Fruit fly (Drosophila melanogaster) whole organism, embryonic: ENCODE measurements around the gene CG5810.

Experiments
- CG12219 ChIP-seq: fragments of 200-800 bp; sonication (Bioruptor generic); optimal IDR thresholded peaks from 3 replicates; lab custom pipeline; 2018; ENCODE audit warnings: missing biosample characterization, mild to moderate bottlenecking, missing genetic modification characterization
- CG14965 ChIP-seq: fragments of 200-800 bp; sonication (Bioruptor generic); optimal IDR thresholded peaks from 2 replicates; lab custom pipeline; 2016; ENCODE audit warnings: missing biosample characterization, missing genetic modification characterization, borderline replicate concordance
- CG15479 ChIP-seq: fragments of 200-800 bp; sonication (Bioruptor generic); optimal IDR thresholded peaks from 3 replicates; lab custom pipeline; 2019; ENCODE audit warnings: missing biosample characterization, mild to moderate bottlenecking, missing genetic modification characterization, moderate library complexity
- CG17361 ChIP-seq: fragments of 200-800 bp; sonication (Bioruptor generic); IDR thresholded peaks from 3 replicates; pipeline ENCODE4 v1.3.6; 2022; ENCODE audit warnings: missing biosample characterization, missing genetic modification characterization
- CG18599 ChIP-seq: fragments of 200-800 bp; sonication (Bioruptor generic); optimal IDR thresholded peaks from 3 replicates; lab custom pipeline; 2017; ENCODE audit warnings: missing biosample characterization, missing genetic modification characterization, mild to moderate bottlenecking, moderate library complexity, missing genetic modification reagents
- CG2202 ChIP-seq: fragments of 200-800 bp; sonication (Bioruptor generic); optimal IDR thresholded peaks from 2 replicates; lab custom pipeline; 2018; ENCODE audit warnings: missing biosample characterization, mild to moderate bottlenecking, missing genetic modification characterization
- CG2678 ChIP-seq: fragments of 200-800 bp; sonication (Bioruptor generic); optimal IDR thresholded peaks from 3 replicates; lab custom pipeline; 2019; ENCODE audit warnings: missing biosample characterization, mild to moderate bottlenecking, missing genetic modification characterization, moderate library complexity
- CG33213 ChIP-seq: fragments of 200-800 bp; sonication (Bioruptor generic); optimal IDR thresholded peaks from 3 replicates; lab custom pipeline; 2016; ENCODE audit warnings: missing biosample characterization, missing genetic modification characterization
- CG3407 ChIP-seq: fragments of 200-800 bp; sonication (Bioruptor generic); optimal IDR thresholded peaks from 2 replicates; lab custom pipeline; 2018; ENCODE audit warnings: missing biosample characterization, mild to moderate bottlenecking, missing genetic modification characterization
- CG3726 ChIP-seq: fragments of 200-800 bp; sonication (Bioruptor generic); IDR thresholded peaks from 3 replicates; pipeline ENCODE4, ENCODE4 v1.3.6; 2022; ENCODE audit warnings: missing biosample characterization, missing genetic modification characterization
- CG5953 ChIP-seq: fragments of 200-800 bp; sonication (Bioruptor generic); IDR thresholded peaks from 2 replicates; pipeline ENCODE4 v1.3.6; 2022; ENCODE audit warnings: missing biosample characterization, missing genetic modification characterization
- CG8290 ChIP-seq, 3 experiments: fragments of 200-800 bp; sonication (Bioruptor generic); optimal IDR thresholded peaks; 2 replicates each; lab custom pipeline; 2016 to 2019; ENCODE audit warnings: missing biosample characterization in 3 of 3, missing genetic modification characterization in 3 of 3, mild to moderate bottlenecking in 2 of 3, moderate library complexity in 1 of 3
- CG9876 ChIP-seq: fragments of 200-800 bp; sonication (Bioruptor generic); optimal IDR thresholded peaks from 2 replicates; lab custom pipeline; 2016; ENCODE audit warnings: missing biosample characterization, missing genetic modification characterization
- CTCF ChIP-seq: fragments of 200-800 bp; sonication (Bioruptor generic); optimal IDR thresholded peaks from 2 replicates; lab custom pipeline; 2017; ENCODE audit warnings: missing biosample characterization, mild to moderate bottlenecking, missing genetic modification characterization, moderate library complexity
- D ChIP-seq, 2 experiments: fragments of 200-800 bp in 1 of 2; fragments of >200 bp in 1 of 2; sonication (Bioruptor generic) in 1 of 2; optimal IDR thresholded peaks; 2 replicates in 1 of 2; 3 replicates in 1 of 2; lab custom pipeline; 2017; ENCODE audit warnings: mild to moderate bottlenecking in 1 of 2, missing biosample characterization in 1 of 2, missing genetic modification characterization in 1 of 2, missing genetic modification reagents in 1 of 2
- Dip3 ChIP-seq: fragments of 200-800 bp; sonication (Bioruptor generic); optimal IDR thresholded peaks from 3 replicates; lab custom pipeline; 2016; ENCODE audit warnings: missing biosample characterization, missing genetic modification characterization
- Lim3 ChIP-seq: fragments of 200-800 bp; sonication (Bioruptor generic); IDR thresholded peaks from 2 replicates; pipeline ENCODE4 v1.3.6; 2022; ENCODE audit warnings: missing biosample characterization, missing genetic modification characterization
- Max ChIP-seq: fragments of 200-800 bp; sonication (Bioruptor generic); optimal IDR thresholded peaks from 2 replicates; lab custom pipeline; 2016; ENCODE audit warnings: missing biosample characterization, mild to moderate bottlenecking, missing genetic modification characterization
- Oaz ChIP-seq: fragments of 200-800 bp; sonication (Bioruptor generic); IDR thresholded peaks from 2 replicates; pipeline ENCODE4 v1.3.6; 2022; ENCODE audit warnings: missing biosample characterization, missing genetic modification characterization
- Stat92E ChIP-seq, 3 experiments: fragments of >200 bp in 2 of 3; fragments of 200-800 bp in 1 of 3; sonication (Bioruptor generic) in 1 of 3; optimal IDR thresholded peaks; 2 replicates each; lab custom pipeline; 2017 to 2019; ENCODE audit warnings: missing biosample characterization in 3 of 3, missing genetic modification characterization in 3 of 3, mild to moderate bottlenecking in 1 of 3, moderate library complexity in 1 of 3
- ash1 ChIP-seq: fragments of 200-800 bp; sonication (Bioruptor generic); optimal IDR thresholded peaks from 2 replicates; lab custom pipeline; 2018; ENCODE audit warnings: missing biosample characterization, mild to moderate bottlenecking, missing genetic modification characterization
- bigmax ChIP-seq: fragments of 200-800 bp; sonication (Bioruptor generic); optimal IDR thresholded peaks from 2 replicates; lab custom pipeline; 2018; ENCODE audit warnings: missing biosample characterization, mild to moderate bottlenecking, missing genetic modification characterization
- caup ChIP-seq: fragments of 200-800 bp; sonication (Bioruptor generic); optimal IDR thresholded peaks from 3 replicates; lab custom pipeline; 2017; ENCODE audit warnings: missing biosample characterization, mild to moderate bottlenecking, missing genetic modification characterization, moderate library complexity; ENCODE audit not compliant: severe bottlenecking
- cg ChIP-seq: fragments of 200-800 bp; sonication (Bioruptor generic); optimal IDR thresholded peaks from 3 replicates; lab custom pipeline; 2019; ENCODE audit warnings: missing biosample characterization, mild to moderate bottlenecking, missing genetic modification characterization, moderate library complexity
- chm ChIP-seq: fragments of 200-800 bp; sonication (Bioruptor generic); IDR thresholded peaks from 2 replicates; pipeline ENCODE4 v1.3.6; 2022; ENCODE audit warnings: missing biosample characterization, missing genetic modification characterization
- croc ChIP-seq: fragments of 200-800 bp; sonication (Bioruptor generic); conservative IDR thresholded peaks from 3 replicates; pipeline ENCODE4 v1.3.6; 2022; ENCODE audit warnings: missing biosample characterization, missing genetic modification characterization
- dpn ChIP-seq, 2 experiments: fragments of 200-800 bp; sonication (Bioruptor generic); optimal IDR thresholded peaks; 3 replicates each; lab custom pipeline; 2016; ENCODE audit warnings: missing biosample characterization in 2 of 2, missing genetic modification characterization in 2 of 2
- ems ChIP-seq: fragments of 200-800 bp; sonication (Bioruptor generic); optimal IDR thresholded peaks from 3 replicates; lab custom pipeline; 2016; ENCODE audit warnings: missing biosample characterization, missing genetic modification characterization
- esg ChIP-seq: fragments of 200-800 bp; sonication (Bioruptor generic); conservative IDR thresholded peaks from 2 replicates; pipeline ENCODE4 v1.3.6; 2022; ENCODE audit warnings: missing biosample characterization, missing genetic modification characterization
- gcm2 ChIP-seq: fragments of 200-800 bp; sonication (Bioruptor generic); optimal IDR thresholded peaks from 2 replicates; lab custom pipeline; 2016; ENCODE audit warnings: missing biosample characterization, missing genetic modification characterization
- gem ChIP-seq: fragments of 200-800 bp; sonication (Bioruptor generic); optimal IDR thresholded peaks from 2 replicates; lab custom pipeline; 2019; ENCODE audit warnings: missing biosample characterization, mild to moderate bottlenecking, missing genetic modification characterization, moderate library complexity
- ham ChIP-seq: fragments of 200-800 bp; sonication (Bioruptor generic); IDR thresholded peaks from 2 replicates; pipeline ENCODE4 v1.3.6; 2022; ENCODE audit warnings: missing biosample characterization, missing genetic modification characterization
- inv ChIP-seq: fragments of 200-800 bp; sonication (Bioruptor generic); IDR thresholded peaks from 2 replicates; pipeline ENCODE4 v1.3.6; 2022; ENCODE audit warnings: missing biosample characterization, missing genetic modification characterization; ENCODE audit not compliant: partially characterized antibody
- jumu ChIP-seq: fragments of 200-800 bp; sonication (Bioruptor generic); optimal IDR thresholded peaks from 3 replicates; lab custom pipeline; 2016; ENCODE audit warnings: missing biosample characterization, missing genetic modification characterization
- knrl ChIP-seq: fragments of 200-800 bp; sonication (Bioruptor generic); IDR thresholded peaks from 3 replicates; pipeline ENCODE4 v1.3.6; 2022; ENCODE audit warnings: missing biosample characterization, missing genetic modification characterization; ENCODE audit not compliant: partially characterized antibody
- lab ChIP-seq: fragments of 200-800 bp; sonication (Bioruptor generic); optimal IDR thresholded peaks from 3 replicates; lab custom pipeline; 2017; ENCODE audit warnings: missing biosample characterization, missing genetic modification characterization, mild to moderate bottlenecking, moderate library complexity, missing genetic modification reagents
- nau ChIP-seq: fragments of 200-800 bp; sonication (Bioruptor generic); optimal IDR thresholded peaks from 3 replicates; lab custom pipeline; 2017; ENCODE audit warnings: missing biosample characterization, mild to moderate bottlenecking, missing genetic modification characterization, missing genetic modification reagents
- pfk ChIP-seq: fragments of 200-800 bp; sonication (Bioruptor generic); optimal IDR thresholded peaks from 2 replicates; lab custom pipeline; 2018; ENCODE audit warnings: missing biosample characterization, mild to moderate bottlenecking, missing genetic modification characterization, moderate library complexity
- pzg ChIP-seq: fragments of 200-800 bp; sonication (Bioruptor generic); optimal IDR thresholded peaks from 3 replicates; lab custom pipeline; 2018; ENCODE audit warnings: missing biosample characterization, mild to moderate bottlenecking, missing genetic modification characterization, moderate library complexity
- row ChIP-seq: fragments of 200-800 bp; sonication (Bioruptor generic); IDR thresholded peaks from 3 replicates; pipeline ENCODE4 v1.3.6; 2022; ENCODE audit warnings: missing biosample characterization, missing genetic modification characterization
- salm ChIP-seq: fragments of 200-800 bp; sonication (Bioruptor generic); optimal IDR thresholded peaks from 2 replicates; lab custom pipeline; 2018; ENCODE audit warnings: missing biosample characterization, mild to moderate bottlenecking, missing genetic modification characterization
- schlank ChIP-seq: fragments of 200-800 bp; sonication (Bioruptor generic); optimal IDR thresholded peaks from 2 replicates; lab custom pipeline; 2018; ENCODE audit warnings: missing biosample characterization, mild to moderate bottlenecking, missing genetic modification characterization
- scrt ChIP-seq: fragments of 200-800 bp; sonication (Bioruptor generic); optimal IDR thresholded peaks from 2 replicates; lab custom pipeline; 2018; ENCODE audit warnings: missing biosample characterization, mild to moderate bottlenecking, missing genetic modification characterization, moderate library complexity
- slou ChIP-seq: fragments of 200-800 bp; sonication (Bioruptor generic); optimal IDR thresholded peaks from 3 replicates; lab custom pipeline; 2016; ENCODE audit warnings: missing biosample characterization, missing genetic modification characterization
- sob ChIP-seq: fragments of 200-800 bp; sonication (Bioruptor generic); IDR thresholded peaks from 2 replicates; pipeline ENCODE4 v1.3.6; 2022; ENCODE audit warnings: missing biosample characterization, missing genetic modification characterization
- sqz ChIP-seq: fragments of 200-800 bp; sonication (Bioruptor generic); optimal IDR thresholded peaks from 3 replicates; lab custom pipeline; 2018; ENCODE audit warnings: missing biosample characterization, mild to moderate bottlenecking, missing genetic modification characterization
- unc-4 ChIP-seq: fragments of 200-800 bp; sonication (Bioruptor generic); IDR thresholded peaks from 2 replicates; pipeline ENCODE4 v1.3.6; 2022; ENCODE audit warnings: missing biosample characterization, missing genetic modification characterization; ENCODE audit not compliant: partially characterized antibody
- vnd ChIP-seq: fragments of 200-800 bp; sonication (Bioruptor generic); IDR thresholded peaks from 3 replicates; pipeline ENCODE4 v1.3.6; 2022; ENCODE audit warnings: missing biosample characterization, missing genetic modification characterization; ENCODE audit not compliant: partially characterized antibody
- wor ChIP-seq: fragments of 200-800 bp; sonication (Bioruptor generic); IDR thresholded peaks from 2 replicates; pipeline ENCODE4 v1.3.6; 2022; ENCODE audit warnings: missing biosample characterization, missing genetic modification characterization
- yki ChIP-seq: fragments of >200 bp; optimal IDR thresholded peaks from 3 replicates; lab custom pipeline; 2018

CG5810 gene

DNA sequence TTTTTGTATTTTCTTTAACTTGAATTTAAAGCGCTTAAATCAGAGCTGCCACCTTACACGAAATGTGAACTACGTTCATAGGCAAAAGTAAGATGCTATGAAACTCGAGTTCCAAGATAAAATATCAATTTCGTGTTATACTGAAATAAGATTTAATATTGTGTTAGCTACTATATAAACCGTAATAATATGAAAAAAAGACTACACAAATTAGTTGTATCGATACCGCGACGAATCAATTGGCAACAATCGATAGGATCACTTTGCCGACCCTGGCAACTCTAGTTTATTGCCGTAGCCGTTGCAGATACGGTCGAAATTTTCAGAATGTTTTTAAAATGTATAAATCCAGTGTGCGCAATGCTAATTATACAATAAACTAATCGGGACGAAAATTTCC lies 23.1 kb upstream of the CG5810 start, which contains the start of gene SNF4Agamma (continued):
- TF ChIP-seq CG3726 (GFP tag; lab: Robert Waterston, UW) (no peak), schlank (tag; lab: Kevin White, UChicago) (no peak), nau (GFP tag; lab: Kevin White, UChicago) (no peak), vnd (GFP tag; lab: Robert Waterston, UW) (peak; percentile 78), esg (GFP tag; lab: Robert Waterston, UW) (0 out of 2 replicates have a peak, but pooled peaks have one; percentile 16), D (optimal IDR thresholded peaks at IDR 0.05; lab: Kevin White, UChicago) (no peak), D (GFP tag; optimal IDR thresholded peaks at IDR 0.05; lab: Kevin White, UChicago) (no peak), sob (no peak; the same call in 1 of the 2 replicates), row (peak; percentile 81), ems (GFP tag; lab: Kevin White, UChicago) (peak; percentile 17), ash1 (GFP tag; lab: Kevin White, UChicago) (no peak), caup (no peak), CG2678 (tag; lab: Kevin White, UChicago) (peak; percentile 30), CG14965 (GFP tag; lab: Kevin White, UChicago) (no peak), salm (no peak), bigmax (GFP tag; lab: Kevin White, UChicago) (no peak), pfk (GFP tag; lab: Kevin White, UChicago) (no peak), unc-4 (GFP tag; lab: Robert Waterston, UW) (peak; percentile 78), CG18599 (GFP tag; lab: Kevin White, UChicago) (no peak), CG33213 (GFP tag; lab: Kevin White, UChicago) (peak; percentile 10), knrl (GFP tag; lab: Robert Waterston, UW) (peak; percentile 77), CG5953 (GFP tag; lab: Robert Waterston, UW) (no peak), gem (tag; lab: Kevin White, UChicago) (peak; percentile 50), CG8290 (GFP tag; optimal IDR thresholded peaks at IDR 0.05; lab: Kevin White, UChicago) (peak; percentile 64), CG8290 (tag; optimal IDR thresholded peaks at IDR 0.05; lab: Kevin White, UChicago) (peak in 1 of 2 experiments; percentile 4), slou (GFP tag; lab: Kevin White, UChicago) (no peak), CG15479 (GFP tag; lab: Kevin White, UChicago) (no peak), Stat92E (GFP tag; optimal IDR thresholded peaks at IDR 0.05; lab: Kevin White, UChicago) (no peak), wor (GFP tag; lab: Robert Waterston, UW) (no peak), dpn (GFP tag; optimal IDR thresholded peaks at IDR 0.05; lab: Kevin White, UChicago) (peak in 1 of 2 experiments; percentile 27), CG17361 (peak; percentile 51; the same call in 2 of the 3 replicates), scrt (GFP tag; lab: Kevin White, UChicago) (no peak), sqz (GFP tag; lab: Kevin White, UChicago) (no peak), ham (GFP tag; lab: Robert Waterston, UW) (no peak), chm (no peak), Lim3 (GFP tag; lab: Robert Waterston, UW) (no peak), lab (no peak), Oaz (no peak), croc (0 out of 3 replicates have a peak, but pooled peaks have one; percentile 19), CG3407 (GFP tag; lab: Kevin White, UChicago) (no peak), CTCF (no peak), jumu (GFP tag; lab: Kevin White, UChicago) (no peak), CG12219 (GFP tag; lab: Kevin White, UChicago) (no peak), pzg (peak; percentile 72), CG2202 (tag; lab: Kevin White, UChicago) (no peak), Max (GFP tag; lab: Kevin White, UChicago) (no peak), yki (lab: Kevin White, UChicago) (no peak), inv (GFP tag; lab: Robert Waterston, UW) (peak; percentile 68), cg (GFP tag; lab: Kevin White, UChicago) (no peak), CG9876 (GFP tag; lab: Kevin White, UChicago) (no peak), Dip3 (peak; percentile 12), gcm2 (GFP tag; lab: Kevin White, UChicago) (no peak)
